Worm (Caenorhabditis elegans): Measurements from ENCODE around the gene lem-4.

The lem-4 gene

ce11 chrIV:842630-843029 is 11.9 kb downstream of the lem-4 start (continued):
- no peak for TF ChIP-seq tbx-8 (GFP tag; optimal IDR thresholded peaks at IDR 0.05)
- no peak for TF ChIP-seq ceh-39 (tag; optimal IDR thresholded peaks at IDR 0.05)
- TF ChIP-seq lin-32 (GFP tag; optimal IDR thresholded peaks at IDR 0.05) = peak; percentile 53
- no peak for TF ChIP-seq pha-4 (tag; optimal IDR thresholded peaks at IDR 0.05)
- peak; percentile 68 for TF ChIP-seq ceh-83 (GFP tag; optimal IDR thresholded peaks at IDR 0.05)

- TF ChIP-seq bed-3 (GFP tag; optimal IDR thresholded peaks at IDR 0.05) (no peak), ceh-43 (GFP tag; optimal IDR thresholded peaks at IDR 0.05) (no peak), lin-13 (tag; optimal IDR thresholded peaks at IDR 0.05) (no peak), ces-1 (GFP tag; optimal IDR thresholded peaks at IDR 0.05) (no peak), ceh-83 (GFP tag; optimal IDR thresholded peaks at IDR 0.05) (no peak), ztf-11 (tag; optimal IDR thresholded peaks at IDR 0.05) (no peak), blmp-1 (tag; optimal IDR thresholded peaks at IDR 0.05) (no peak), nhr-237 (tag; optimal IDR thresholded peaks at IDR 0.05) (no peak), mep-1 (tag; optimal IDR thresholded peaks at IDR 0.05) (no peak), mab-5 (tag; optimal IDR thresholded peaks at IDR 0.05) (no peak), flh-1 (GFP tag; optimal IDR thresholded peaks at IDR 0.05) (no peak), sem-2 (GFP tag; optimal IDR thresholded peaks at IDR 0.05) (no peak), tbx-8 (GFP tag; optimal IDR thresholded peaks at IDR 0.05) (no peak), unc-120 (tag; optimal IDR thresholded peaks at IDR 0.05; ENCODE audit: poor library complexity, severe bottlenecking) (no peak), unc-62 (GFP tag; optimal IDR thresholded peaks at IDR 0.05) (no peak), nhr-12 (tag; optimal IDR thresholded peaks at IDR 0.05) (no peak), lsy-2 (tag; optimal IDR thresholded peaks at IDR 0.05) (no peak)
These were observed 12.5 kb downstream of the lem-4 start, which contains the start of gene Y55F3BR.6 for ce11 chrIV:842095-842494. Y55F3BR.6 (minus strand) TSS chrIV:842126.

ce11 chrIV:833517-833916 is 21.1 kb downstream of the lem-4 start:
- TF ChIP-seq unc-120 (tag; optimal IDR thresholded peaks at IDR 0.05; ENCODE audit: poor library complexity, severe bottlenecking) = no peak
- peak; percentile 37 for TF ChIP-seq ces-1 (GFP tag; optimal IDR thresholded peaks at IDR 0.05)
- peak; percentile 84 for TF ChIP-seq blmp-1 (tag; optimal IDR thresholded peaks at IDR 0.05)

ce11 chrIV:831796-832486 is 22.6 kb downstream of the lem-4 start, which contains the start of the genes madf-1 and Y55F3BR.10:
madf-1 (minus strand) TSS chrIV:831896.
Y55F3BR.10 (plus strand) TSS chrIV:832436.
- TF ChIP-seq M03D4.4 (tag; optimal IDR thresholded peaks at IDR 0.05) (no peak), cnd-1 (tag; optimal IDR thresholded peaks at IDR 0.05) (no peak), snpc-4 (tag; optimal IDR thresholded peaks at IDR 0.05) (no peak), drap-1 (GFP tag; optimal IDR thresholded peaks at IDR 0.05) (no peak), ham-2 (GFP tag; optimal IDR thresholded peaks at IDR 0.05) (no peak)

- TF ChIP-seq bed-3 (GFP tag; optimal IDR thresholded peaks at IDR 0.05) (no peak), ceh-39 (tag; optimal IDR thresholded peaks at IDR 0.05) (no peak), ztf-11 (tag; optimal IDR thresholded peaks at IDR 0.05) (no peak), nhr-237 (tag; optimal IDR thresholded peaks at IDR 0.05) (no peak), lin-32 (GFP tag; optimal IDR thresholded peaks at IDR 0.05) (no peak), unc-62 (GFP tag; optimal IDR thresholded peaks at IDR 0.05) (no peak), lsy-2 (tag; optimal IDR thresholded peaks at IDR 0.05) (no peak), nhr-12 (tag; optimal IDR thresholded peaks at IDR 0.05) (no peak), zip-8 (tag; optimal IDR thresholded peaks at IDR 0.05) (no peak), lin-13 (tag; optimal IDR thresholded peaks at IDR 0.05) (no peak), cnd-1 (tag; optimal IDR thresholded peaks at IDR 0.05) (no peak), sptf-1 (tag; optimal IDR thresholded peaks at IDR 0.05) (no peak), hlh-1 (tag; optimal IDR thresholded peaks at IDR 0.05) (no peak), ham-2 (GFP tag; optimal IDR thresholded peaks at IDR 0.05) (no peak), blmp-1 (tag; optimal IDR thresholded peaks at IDR 0.05) (no peak)
These were observed 24.2 kb downstream of the lem-4 start for ce11 chrIV:830262-830960.

- no peak for TF ChIP-seq zip-8 (tag; optimal IDR thresholded peaks at IDR 0.05)
- TF ChIP-seq hlh-1 (tag; optimal IDR thresholded peaks at IDR 0.05) = no peak
- TF ChIP-seq unc-120 (tag; optimal IDR thresholded peaks at IDR 0.05; ENCODE audit: poor library complexity, severe bottlenecking) = no peak
- no peak for TF ChIP-seq unc-39 (tag; optimal IDR thresholded peaks at IDR 0.05)
- TF ChIP-seq ceh-39 (tag; optimal IDR thresholded peaks at IDR 0.05) = no peak
- no peak for TF ChIP-seq M03D4.4 (tag; optimal IDR thresholded peaks at IDR 0.05)
- no peak for TF ChIP-seq sem-2 (GFP tag; optimal IDR thresholded peaks at IDR 0.05)
- TF ChIP-seq mls-2 (tag; optimal IDR thresholded peaks at IDR 0.05) = no peak
- no peak for TF ChIP-seq elt-1 (tag; optimal IDR thresholded peaks at IDR 0.05; ENCODE audit: borderline replicate concordance, insufficient read depth)
- TF ChIP-seq blmp-1 (tag; optimal IDR thresholded peaks at IDR 0.05) = no peak
- no peak for TF ChIP-seq mab-5 (tag; optimal IDR thresholded peaks at IDR 0.05)
- no peak for TF ChIP-seq flh-1 (GFP tag; optimal IDR thresholded peaks at IDR 0.05)
- TF ChIP-seq ces-1 (GFP tag; optimal IDR thresholded peaks at IDR 0.05) = no peak
- no peak for TF ChIP-seq ceh-43 (GFP tag; optimal IDR thresholded peaks at IDR 0.05)
- no peak for TF ChIP-seq nhr-76 (tag; optimal IDR thresholded peaks at IDR 0.05)
- no peak for TF ChIP-seq sptf-1 (tag; optimal IDR thresholded peaks at IDR 0.05)
- no peak for TF ChIP-seq lin-32 (GFP tag; optimal IDR thresholded peaks at IDR 0.05)
- no peak for TF ChIP-seq bed-3 (GFP tag; optimal IDR thresholded peaks at IDR 0.05)
- no peak for TF ChIP-seq elt-3 (tag; optimal IDR thresholded peaks at IDR 0.05)
- no peak for TF ChIP-seq ham-2 (GFP tag; optimal IDR thresholded peaks at IDR 0.05)
These were observed 24.9 kb downstream of the lem-4 start for ce11 chrIV:829691-830090.

All from whole organism, mixed stage, embryonic.